Worm (Caenorhabditis elegans) whole organism, L1 larva: ENCODE results near the gene C23F12.3.

Source experiments
- ama-1 ChIP-seq: fragments of 150-350 bp; optimal IDR thresholded peaks from 2 replicates; lab custom pipeline; 2014
- dpl-1 ChIP-seq, 3 experiments: fragments of 150-350 bp in 2 of 3; sonication (generic microtip) in 1 of 3; optimal IDR thresholded peaks; 2 replicates each; lab custom pipeline; 2014 to 2017; ENCODE audit warnings: missing biosample characterization in 3 of 3, missing genetic modification characterization in 3 of 3, missing genetic modification reagents in 3 of 3
- elt-3 ChIP-seq, 6 experiments: fragments of 150-350 bp in 1 of 6; sonication (generic microtip); optimal IDR thresholded peaks; 2 replicates each; lab custom pipeline; 2017 to 2018; ENCODE audit warnings: missing biosample characterization in 6 of 6, missing genetic modification characterization in 6 of 6, inconsistent platforms in 1 of 6
- fkh-10 ChIP-seq: sonication (generic microtip); optimal IDR thresholded peaks from 2 replicates; lab custom pipeline; 2017; ENCODE audit warnings: missing biosample characterization, missing genetic modification reagents, missing genetic modification characterization
- fkh-4 ChIP-seq: sonication (generic microtip); optimal IDR thresholded peaks from 2 replicates; lab custom pipeline; 2016; ENCODE audit warnings: missing compliant biosample characterization, missing genetic modification characterization, borderline replicate concordance
- lin-35 ChIP-seq, 2 experiments: fragments of 150-350 bp; optimal IDR thresholded peaks; 2 replicates each; lab custom pipeline; 2014; ENCODE audit warnings: missing biosample characterization in 2 of 2, missing genetic modification characterization in 2 of 2, missing genetic modification reagents in 2 of 2
- nhr-237 ChIP-seq: fragments of 150-350 bp; optimal IDR thresholded peaks from 2 replicates; lab custom pipeline; 2014; ENCODE audit warnings: missing biosample characterization, missing genetic modification characterization
- snpc-4 ChIP-seq: fragments of 150-350 bp; optimal IDR thresholded peaks from 2 replicates; lab custom pipeline; 2014; ENCODE audit warnings: missing biosample characterization, missing genetic modification characterization
- unc-62 ChIP-seq: fragments of 150-350 bp; optimal IDR thresholded peaks from 2 replicates; lab custom pipeline; 2014; ENCODE audit warnings: missing biosample characterization, missing genetic modification reagents, missing genetic modification characterization

- TF ChIP-seq ama-1 (lab: Kevin White, UChicago) (no peak), elt-3 (tag; optimal IDR thresholded peaks at IDR 0.05; lab: Kevin White, UChicago) (no peak), fkh-10 (GFP tag; lab: Kevin White, UChicago) (no peak), nhr-237 (no peak), snpc-4 (no peak), unc-62 (GFP tag; lab: Kevin White, UChicago) (no peak), dpl-1 (GFP tag; optimal IDR thresholded peaks at IDR 0.05; lab: Kevin White, UChicago) (no peak), lin-35 (GFP tag; optimal IDR thresholded peaks at IDR 0.05; lab: Kevin White, UChicago) (no peak), fkh-4 (tag; lab: Kevin White, UChicago) (no peak)
These were observed 19.3 kb downstream of the C23F12.3 start for ce11 chrX:9410747-9411146.
